Fruit fly (Drosophila melanogaster) whole organism, pupa: ENCODE measurements around the gene Sdic1.
"Not testable (repeated sequence)": the region's sequence is repeated elsewhere in the genome, so short reads cannot be mapped to it uniquely, and the experiment has no call there.

Experiments used
- CG10348 ChIP-seq: fragments of 200-800 bp; sonication (Bioruptor generic); IDR thresholded peaks from 2 replicates; pipeline ENCODE4 v1.3.6; 2022; ENCODE audit warnings: missing biosample characterization, missing genetic modification characterization
- CG12605 ChIP-seq: fragments of 200-800 bp; sonication (Bioruptor generic); IDR thresholded peaks from 2 replicates; pipeline ENCODE4 v1.3.6; 2022; ENCODE audit warnings: missing biosample characterization, missing genetic modification characterization
- CG13204 ChIP-seq: fragments of 200-800 bp; sonication (Bioruptor generic); optimal IDR thresholded peaks from 2 replicates; lab custom pipeline; 2018; ENCODE audit warnings: missing biosample characterization, mild to moderate bottlenecking, missing genetic modification characterization, moderate library complexity
- CG14655 ChIP-seq: fragments of 200-800 bp; sonication (Bioruptor generic); optimal IDR thresholded peaks from 3 replicates; lab custom pipeline; 2017; ENCODE audit warnings: mild to moderate bottlenecking, missing biosample characterization, missing genetic modification reagents, missing genetic modification characterization
- CG15710 ChIP-seq: fragments of 200-800 bp; sonication (Bioruptor generic); optimal IDR thresholded peaks from 2 replicates; lab custom pipeline; 2018; ENCODE audit warnings: missing biosample characterization, mild to moderate bottlenecking, missing genetic modification characterization, moderate library complexity
- CG17806 ChIP-seq: fragments of 200-800 bp; sonication (Bioruptor generic); optimal IDR thresholded peaks from 2 replicates; lab custom pipeline; 2018; ENCODE audit warnings: missing biosample characterization, mild to moderate bottlenecking, missing genetic modification characterization, moderate library complexity
- CG32121 ChIP-seq: fragments of 200-800 bp; sonication (Bioruptor generic); IDR thresholded peaks from 2 replicates; pipeline ENCODE4 v1.3.6; 2022; ENCODE audit warnings: missing biosample characterization, missing genetic modification characterization
- CG34367 ChIP-seq: fragments of 200-800 bp; sonication (Bioruptor generic); optimal IDR thresholded peaks from 2 replicates; lab custom pipeline; 2018; ENCODE audit warnings: missing biosample characterization, mild to moderate bottlenecking, missing genetic modification characterization
- CG4496 ChIP-seq: fragments of 200-800 bp; sonication (Bioruptor generic); IDR thresholded peaks from 3 replicates; pipeline ENCODE4 v1.3.6; 2022; ENCODE audit warnings: missing biosample characterization, missing genetic modification characterization
- CG8159 ChIP-seq: fragments of 200-800 bp; sonication (Bioruptor generic); optimal IDR thresholded peaks from 3 replicates; lab custom pipeline; 2018; ENCODE audit warnings: missing biosample characterization, mild to moderate bottlenecking, missing genetic modification characterization, moderate library complexity
- CG8301 ChIP-seq: fragments of 200-800 bp; sonication (Bioruptor generic); optimal IDR thresholded peaks from 2 replicates; lab custom pipeline; 2018; ENCODE audit warnings: missing biosample characterization, mild to moderate bottlenecking, missing genetic modification characterization
- CG9948 ChIP-seq: fragments of 200-800 bp; sonication (Bioruptor generic); optimal IDR thresholded peaks from 2 replicates; lab custom pipeline; 2018; ENCODE audit warnings: missing biosample characterization, mild to moderate bottlenecking, missing genetic modification characterization, moderate library complexity
- D1 ChIP-seq: fragments of 200-800 bp; sonication (Bioruptor generic); optimal IDR thresholded peaks from 2 replicates; lab custom pipeline; 2018; ENCODE audit warnings: missing biosample characterization, mild to moderate bottlenecking, missing genetic modification characterization, moderate library complexity
- EcR ChIP-seq: fragments of 200-800 bp; sonication (Bioruptor generic); optimal IDR thresholded peaks from 3 replicates; lab custom pipeline; 2019; ENCODE audit warnings: missing biosample characterization, missing genetic modification characterization, mild to moderate bottlenecking, moderate library complexity, missing genetic modification reagents
- Ets98B ChIP-seq: fragments of 200-800 bp; sonication (Bioruptor generic); IDR thresholded peaks from 2 replicates; pipeline ENCODE4 v1.3.6; 2022; ENCODE audit warnings: missing biosample characterization, missing genetic modification characterization
- Pif1A ChIP-seq: fragments of 200-800 bp; sonication (Bioruptor generic); optimal IDR thresholded peaks from 3 replicates; lab custom pipeline; 2016; ENCODE audit warnings: missing biosample characterization, missing genetic modification characterization
- Pif1B ChIP-seq: fragments of 200-800 bp; sonication (Bioruptor generic); optimal IDR thresholded peaks from 3 replicates; lab custom pipeline; 2016; ENCODE audit warnings: missing biosample characterization, missing genetic modification characterization
- Snoo ChIP-seq: fragments of 200-800 bp; sonication (Bioruptor generic); optimal IDR thresholded peaks from 3 replicates; lab custom pipeline; 2017; ENCODE audit warnings: missing biosample characterization, mild to moderate bottlenecking, missing genetic modification characterization, inconsistent platforms
- fd96Ca ChIP-seq: fragments of 200-800 bp; sonication (Bioruptor generic); IDR thresholded peaks from 3 replicates; pipeline ENCODE4 v1.3.6; 2022; ENCODE audit warnings: missing biosample characterization, missing genetic modification characterization
- gl ChIP-seq: fragments of 200-800 bp; sonication (Bioruptor generic); optimal IDR thresholded peaks from 2 replicates; lab custom pipeline; 2018; ENCODE audit warnings: missing biosample characterization, mild to moderate bottlenecking, missing genetic modification characterization
- rn ChIP-seq: fragments of 200-800 bp; sonication (Bioruptor generic); IDR thresholded peaks from 2 replicates; pipeline ENCODE4 v1.3.6; 2022; ENCODE audit warnings: missing biosample characterization, missing genetic modification characterization

Gene Sdic1

DNA sequence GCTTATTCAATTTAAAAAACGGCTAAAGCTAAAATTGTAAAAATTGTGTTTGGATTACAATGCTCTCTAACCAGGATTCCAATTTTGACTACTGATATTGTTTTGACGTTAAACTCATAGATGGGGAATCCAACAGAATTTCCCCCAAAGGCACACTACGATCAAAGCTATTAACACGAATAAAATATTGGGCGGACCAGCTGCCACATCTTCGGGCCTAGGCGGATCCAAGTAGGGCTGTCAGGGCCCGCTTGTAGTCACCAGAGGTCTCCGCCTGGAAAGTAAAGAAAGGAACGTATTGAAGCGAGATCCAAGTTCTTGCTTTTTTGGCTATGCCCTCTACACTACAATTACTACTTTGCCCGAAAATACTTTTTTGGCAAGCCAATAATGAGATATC lies at the start of gene Sdic1:
TSS of gene Sdic1 (minus strand) at position 101 of the 400 bp plus-strand sequence.
- not testable (repeated sequence) for TF ChIP-seq CG34367; Pif1A (GFP tag; lab: Kevin White, UChicago); CG17806 (tag; lab: Kevin White, UChicago)
- TF ChIP-seq, all 21 proteins: peak for 0; not testable (repeated sequence) for 21

DNA sequence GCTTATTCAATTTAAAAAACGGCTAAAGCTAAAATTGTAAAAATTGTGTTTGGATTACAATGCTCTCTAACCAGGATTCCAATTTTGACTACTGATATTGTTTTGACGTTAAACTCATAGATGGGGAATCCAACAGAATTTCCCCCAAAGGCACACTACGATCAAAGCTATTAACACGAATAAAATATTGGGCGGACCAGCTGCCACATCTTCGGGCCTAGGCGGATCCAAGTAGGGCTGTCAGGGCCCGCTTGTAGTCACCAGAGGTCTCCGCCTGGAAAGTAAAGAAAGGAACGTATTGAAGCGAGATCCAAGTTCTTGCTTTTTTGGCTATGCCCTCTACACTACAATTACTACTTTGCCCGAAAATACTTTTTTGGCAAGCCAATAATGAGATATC lies 46.5 kb upstream of the Sdic1 start, which contains the start of gene Sdic4:
TSS of gene Sdic4 (minus strand) at position 101 of the 400 bp plus-strand sequence.
- not testable (repeated sequence) for TF ChIP-seq CG13204 (GFP tag; lab: Kevin White, UChicago); CG10348 (GFP tag; lab: Robert Waterston, UW); CG12605 (GFP tag; lab: Robert Waterston, UW)

dm6 chrX:20217159-20217558 lies 38.7 kb upstream of the Sdic1 start, which contains the start of gene SdicC:
SdicC (minus strand) TSS chrX:20217259.
- TF ChIP-seq CG8301 (tag; lab: Kevin White, UChicago); CG9948; rn: not testable (repeated sequence)

dm6 chrX:20209503-20209902 lies 31.1 kb upstream of the Sdic1 start, which contains the start of gene SdicB:
SdicB (minus strand) TSS chrX:20209603.
- not testable (repeated sequence) for TF ChIP-seq CG8301 (tag; lab: Kevin White, UChicago); Pif1A (GFP tag; lab: Kevin White, UChicago); fd96Ca (GFP tag; lab: Robert Waterston, UW)

dm6 chrX:20201833-20202232 lies 23.4 kb upstream of the Sdic1 start, which contains the start of gene SdicA:
SdicA (minus strand) TSS chrX:20201933.
- TF ChIP-seq CG9948; gl (tag; lab: Kevin White, UChicago); Snoo (tag; lab: Kevin White, UChicago): not testable (repeated sequence)
- TF ChIP-seq, all 21 proteins: peak for 0; not testable (repeated sequence) for 21

DNA sequence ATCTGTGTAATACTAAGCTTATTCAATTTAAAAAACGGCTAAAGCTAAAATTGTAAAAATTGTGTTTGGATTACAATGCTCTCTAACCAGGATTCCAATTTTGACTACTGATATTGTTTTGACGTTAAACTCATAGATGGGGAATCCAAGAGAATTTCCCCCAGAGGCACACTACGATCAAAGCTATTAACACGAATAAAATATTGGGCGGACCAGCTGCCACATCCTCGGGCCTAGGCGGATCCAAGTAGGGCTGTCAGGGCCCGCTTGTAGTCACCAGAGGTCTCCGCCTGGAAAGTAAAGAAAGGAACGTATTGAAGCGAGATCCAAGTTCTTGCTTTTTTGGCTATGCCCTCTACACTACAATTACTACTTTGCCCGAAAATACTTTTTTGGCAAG lies 15.7 kb upstream of the Sdic1 start, which contains the start of gene Sdic3:
TSS of gene Sdic3 (minus strand) at position 101 of the 400 bp plus-strand sequence.
- not testable (repeated sequence) for TF ChIP-seq fd96Ca (GFP tag; lab: Robert Waterston, UW); EcR (GFP tag; lab: Kevin White, UChicago); CG8159 (tag; lab: Kevin White, UChicago)

DNA sequence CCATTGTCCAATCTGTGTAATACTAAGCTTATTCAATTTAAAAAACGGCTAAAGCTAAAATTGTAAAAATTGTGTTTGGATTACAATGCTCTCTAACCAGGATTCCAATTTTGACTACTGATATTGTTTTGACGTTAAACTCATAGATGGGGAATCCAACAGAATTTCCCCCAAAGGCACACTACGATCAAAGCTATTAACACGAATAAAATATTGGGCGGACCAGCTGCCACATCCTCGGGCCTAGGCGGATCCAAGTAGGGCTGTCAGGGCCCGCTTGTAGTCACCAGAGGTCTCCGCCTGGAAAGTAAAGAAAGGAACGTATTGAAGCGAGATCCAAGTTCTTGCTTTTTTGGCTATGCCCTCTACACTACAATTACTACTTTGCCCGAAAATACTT lies 7.9 kb upstream of the Sdic1 start, which contains the start of gene Sdic2:
TSS of gene Sdic2 (minus strand) at position 101 of the 400 bp plus-strand sequence.
- not testable (repeated sequence) for TF ChIP-seq CG32121 (GFP tag; lab: Robert Waterston, UW); CG8159 (tag; lab: Kevin White, UChicago); Pif1B

dm6 chrX:20173464-20173995 lies 4.9 kb downstream of the Sdic1 start, which contains the start of gene AnxB10:
AnxB10 (minus strand) TSS chrX:20173514.
- TF ChIP-seq rn (peak; percentile 83), CG12605 (GFP tag; lab: Robert Waterston, UW) (peak; percentile 81), EcR (GFP tag; lab: Kevin White, UChicago) (peak; percentile 17), CG4496 (GFP tag; lab: Robert Waterston, UW) (peak; percentile 91), Pif1A (GFP tag; lab: Kevin White, UChicago) (peak; percentile 95), CG14655 (GFP tag; lab: Kevin White, UChicago) (peak; percentile 95), Ets98B (GFP tag; lab: Robert Waterston, UW) (peak; percentile 82; the same call in 1 of the 2 replicates), CG8159 (tag; lab: Kevin White, UChicago) (peak; percentile 94), gl (tag; lab: Kevin White, UChicago) (peak; percentile 72), D1 (tag; lab: Kevin White, UChicago) (peak; percentile 87), CG13204 (GFP tag; lab: Kevin White, UChicago) (peak; percentile 79), CG15710 (tag; lab: Kevin White, UChicago) (peak; percentile 93), CG10348 (GFP tag; lab: Robert Waterston, UW) (peak; percentile 75), CG17806 (tag; lab: Kevin White, UChicago) (peak; percentile 90), Pif1B (peak; percentile 92), fd96Ca (GFP tag; lab: Robert Waterston, UW) (peak; percentile 92), Snoo (tag; lab: Kevin White, UChicago) (peak; percentile 92), CG32121 (GFP tag; lab: Robert Waterston, UW) (peak; percentile 93), CG9948 (peak; percentile 91), CG34367 (peak; percentile 84), CG8301 (tag; lab: Kevin White, UChicago) (peak; percentile 91)
- TF ChIP-seq, all 21 proteins: peak for 21
